Fruit fly (Drosophila melanogaster) whole organism, embryonic: Measurements from ENCODE around the gene Mkp3.

ENCODE experiments used
- B-H2 ChIP-seq: fragments of 200-800 bp; sonication (Bioruptor generic); optimal IDR thresholded peaks from 2 replicates; lab custom pipeline; 2018; ENCODE audit warnings: missing biosample characterization, mild to moderate bottlenecking, missing genetic modification characterization
- Blimp-1 ChIP-seq: fragments of 200-800 bp; sonication (Bioruptor generic); optimal IDR thresholded peaks from 3 replicates; lab custom pipeline; 2018; ENCODE audit warnings: missing biosample characterization, missing genetic modification characterization, mild to moderate bottlenecking, moderate library complexity, missing genetic modification reagents
- Bteb2 ChIP-seq: fragments of 200-800 bp; sonication (Bioruptor generic); optimal IDR thresholded peaks from 2 replicates; lab custom pipeline; 2016; ENCODE audit warnings: missing biosample characterization, missing genetic modification characterization
- C15 ChIP-seq: fragments of 200-800 bp; sonication (Bioruptor generic); IDR thresholded peaks from 3 replicates; pipeline ENCODE4 v1.3.6; 2022; ENCODE audit warnings: missing biosample characterization, missing genetic modification characterization
- CG10147 ChIP-seq: fragments of 200-800 bp; sonication (Bioruptor generic); optimal IDR thresholded peaks from 2 replicates; lab custom pipeline; 2019; ENCODE audit warnings: missing biosample characterization, mild to moderate bottlenecking, missing genetic modification characterization, moderate library complexity
- CG10274 ChIP-seq: fragments of 200-800 bp; sonication (Bioruptor generic); optimal IDR thresholded peaks from 3 replicates; lab custom pipeline; 2017; ENCODE audit warnings: missing biosample characterization, mild to moderate bottlenecking, missing genetic modification characterization
- CG10366 ChIP-seq: fragments of 200-800 bp; sonication (Bioruptor generic); IDR thresholded peaks from 2 replicates; pipeline ENCODE4 v1.3.6; 2022; ENCODE audit warnings: missing biosample characterization, missing genetic modification characterization
- CG12769 ChIP-seq: fragments of 200-800 bp; sonication (Bioruptor generic); optimal IDR thresholded peaks from 2 replicates; lab custom pipeline; 2019; ENCODE audit warnings: missing biosample characterization, mild to moderate bottlenecking, missing genetic modification characterization, moderate library complexity
- CG15696 ChIP-seq: fragments of 200-800 bp; sonication (Bioruptor generic); optimal IDR thresholded peaks from 2 replicates; lab custom pipeline; 2019; ENCODE audit warnings: missing biosample characterization, mild to moderate bottlenecking, missing genetic modification characterization, moderate library complexity
- CG18599 ChIP-seq: fragments of 200-800 bp; sonication (Bioruptor generic); optimal IDR thresholded peaks from 3 replicates; lab custom pipeline; 2017; ENCODE audit warnings: missing biosample characterization, missing genetic modification characterization, mild to moderate bottlenecking, moderate library complexity, missing genetic modification reagents
- CG2202 ChIP-seq: fragments of 200-800 bp; sonication (Bioruptor generic); optimal IDR thresholded peaks from 2 replicates; lab custom pipeline; 2018; ENCODE audit warnings: missing biosample characterization, mild to moderate bottlenecking, missing genetic modification characterization
- CG2712 ChIP-seq: fragments of 200-800 bp; optimal IDR thresholded peaks from 3 replicates; lab custom pipeline; 2019; ENCODE audit warnings: missing biosample characterization, mild to moderate bottlenecking, missing genetic modification characterization, moderate library complexity
- CG3065 ChIP-seq: fragments of 200-800 bp; sonication (Bioruptor generic); optimal IDR thresholded peaks from 2 replicates; lab custom pipeline; 2016; ENCODE audit warnings: missing biosample characterization, missing genetic modification characterization
- CG31224 ChIP-seq: fragments of 200-800 bp; sonication (Bioruptor generic); IDR thresholded peaks from 2 replicates; pipeline ENCODE4 v1.3.6; 2022; ENCODE audit warnings: missing biosample characterization, missing genetic modification characterization
- CG34422 ChIP-seq: fragments of 200-800 bp; sonication (Bioruptor generic); IDR thresholded peaks from 3 replicates; pipeline ENCODE4 v1.3.6; 2022; ENCODE audit warnings: missing biosample characterization, missing genetic modification characterization
- CG43689 ChIP-seq: fragments of 200-800 bp; sonication (Bioruptor generic); IDR thresholded peaks from 2 replicates; pipeline ENCODE4 v1.3.6; 2022; ENCODE audit warnings: missing biosample characterization, missing genetic modification characterization
- CG5245 ChIP-seq: fragments of 200-800 bp; sonication (Bioruptor generic); optimal IDR thresholded peaks from 3 replicates; lab custom pipeline; 2016; ENCODE audit warnings: missing biosample characterization, missing genetic modification characterization
- CG5953 ChIP-seq: fragments of 200-800 bp; sonication (Bioruptor generic); IDR thresholded peaks from 2 replicates; pipeline ENCODE4 v1.3.6; 2022; ENCODE audit warnings: missing biosample characterization, missing genetic modification characterization
- CG8478 ChIP-seq: fragments of >200 bp; optimal IDR thresholded peaks from 2 replicates; lab custom pipeline; 2018
- CG9817 ChIP-seq: fragments of 200-800 bp; sonication (Bioruptor generic); optimal IDR thresholded peaks from 2 replicates; lab custom pipeline; 2018; ENCODE audit warnings: missing biosample characterization, mild to moderate bottlenecking, missing genetic modification characterization, moderate library complexity
- Dek ChIP-seq: fragments of 200-800 bp; sonication (Bioruptor generic); optimal IDR thresholded peaks from 3 replicates; lab custom pipeline; 2019; ENCODE audit warnings: missing biosample characterization, mild to moderate bottlenecking, missing genetic modification characterization, moderate library complexity
- Fer2 ChIP-seq: fragments of 200-800 bp; sonication (Bioruptor generic); optimal IDR thresholded peaks from 2 replicates; lab custom pipeline; 2018; ENCODE audit warnings: missing biosample characterization, mild to moderate bottlenecking, missing genetic modification characterization, moderate library complexity
- Med ChIP-seq: fragments of 200-800 bp; sonication (Bioruptor generic); peaks from one replicate; lab custom pipeline; 2016; ENCODE audit warnings: missing biosample characterization, missing genetic modification characterization, mild to moderate bottlenecking, inconsistent platforms, moderate library complexity
- Neu2 ChIP-seq: fragments of 200-800 bp; sonication (Bioruptor generic); optimal IDR thresholded peaks from 3 replicates; lab custom pipeline; 2016; ENCODE audit warnings: missing biosample characterization, missing genetic modification characterization, borderline replicate concordance
- Nf-YB ChIP-seq: fragments of 200-800 bp; sonication (Bioruptor generic); optimal IDR thresholded peaks from 3 replicates; lab custom pipeline; 2019; ENCODE audit warnings: missing biosample characterization, mild to moderate bottlenecking, missing genetic modification characterization, moderate library complexity
- Optix ChIP-seq: fragments of 200-800 bp; sonication (Bioruptor generic); IDR thresholded peaks from 3 replicates; pipeline ENCODE4 v1.3.6; 2022; ENCODE audit warnings: missing biosample characterization, missing genetic modification characterization
- Spps ChIP-seq: fragments of 200-800 bp; sonication (Bioruptor generic); optimal IDR thresholded peaks from 2 replicates; lab custom pipeline; 2018; ENCODE audit warnings: missing biosample characterization, mild to moderate bottlenecking, missing genetic modification characterization
- abd-A ChIP-seq: fragments of 200-800 bp; sonication (Bioruptor generic); optimal IDR thresholded peaks from 3 replicates; lab custom pipeline; 2019; ENCODE audit warnings: missing biosample characterization, mild to moderate bottlenecking, missing genetic modification characterization, moderate library complexity
- ac ChIP-seq: fragments of 200-800 bp; sonication (Bioruptor generic); optimal IDR thresholded peaks from 3 replicates; lab custom pipeline; 2017; ENCODE audit warnings: missing biosample characterization, mild to moderate bottlenecking, missing genetic modification characterization
- al ChIP-seq: fragments of 200-800 bp; sonication (Bioruptor generic); IDR thresholded peaks from 2 replicates; pipeline ENCODE4 v1.3.6; 2022; ENCODE audit warnings: missing biosample characterization, missing genetic modification characterization
- aop ChIP-seq: fragments of 200-800 bp; sonication (Bioruptor generic); IDR thresholded peaks from 2 replicates; pipeline ENCODE4 v1.3.6; 2022; ENCODE audit warnings: missing biosample characterization, missing genetic modification characterization
- ara ChIP-seq: fragments of 200-800 bp; sonication (Bioruptor generic); IDR thresholded peaks from 2 replicates; pipeline ENCODE4 v1.3.6; 2022; ENCODE audit warnings: missing biosample characterization, missing genetic modification characterization
- ash1 ChIP-seq: fragments of 200-800 bp; sonication (Bioruptor generic); optimal IDR thresholded peaks from 2 replicates; lab custom pipeline; 2018; ENCODE audit warnings: missing biosample characterization, mild to moderate bottlenecking, missing genetic modification characterization
- bsh ChIP-seq, 2 experiments: fragments of 200-800 bp; sonication (Bioruptor generic); optimal IDR thresholded peaks; 2 replicates each; lab custom pipeline; 2017 to 2018; ENCODE audit warnings: mild to moderate bottlenecking in 2 of 2, missing biosample characterization in 2 of 2, missing genetic modification characterization in 2 of 2, moderate library complexity in 1 of 2
- btn ChIP-seq: fragments of 200-800 bp; sonication (Bioruptor generic); optimal IDR thresholded peaks from 2 replicates; lab custom pipeline; 2016; ENCODE audit warnings: missing biosample characterization, missing genetic modification characterization
- caup ChIP-seq: fragments of 200-800 bp; sonication (Bioruptor generic); optimal IDR thresholded peaks from 3 replicates; lab custom pipeline; 2017; ENCODE audit warnings: missing biosample characterization, mild to moderate bottlenecking, missing genetic modification characterization, moderate library complexity; ENCODE audit not compliant: severe bottlenecking
- crol ChIP-seq: fragments of 200-800 bp; sonication (Bioruptor generic); IDR thresholded peaks from 2 replicates; pipeline ENCODE4 v1.3.6; 2022; ENCODE audit warnings: missing biosample characterization, missing genetic modification characterization
- dm ChIP-seq: fragments of 200-800 bp; sonication (Bioruptor generic); optimal IDR thresholded peaks from 3 replicates; lab custom pipeline; 2016; ENCODE audit warnings: missing biosample characterization, missing genetic modification characterization
- grau ChIP-seq: fragments of 200-800 bp; optimal IDR thresholded peaks from 3 replicates; lab custom pipeline; 2019; ENCODE audit warnings: missing biosample characterization, mild to moderate bottlenecking, missing genetic modification characterization, moderate library complexity
- lilli ChIP-seq: fragments of 200-800 bp; sonication (Bioruptor generic); optimal IDR thresholded peaks from 3 replicates; lab custom pipeline; 2016; ENCODE audit warnings: missing biosample characterization, missing genetic modification characterization
- p53 ChIP-seq: fragments of 200-800 bp; sonication (Bioruptor generic); optimal IDR thresholded peaks from 2 replicates; lab custom pipeline; 2016; ENCODE audit warnings: missing biosample characterization, missing genetic modification characterization
- pita ChIP-seq: fragments of 200-800 bp; sonication (Bioruptor generic); optimal IDR thresholded peaks from 2 replicates; lab custom pipeline; 2017; ENCODE audit warnings: missing biosample characterization, mild to moderate bottlenecking, missing genetic modification characterization
- scrt ChIP-seq: fragments of 200-800 bp; sonication (Bioruptor generic); optimal IDR thresholded peaks from 2 replicates; lab custom pipeline; 2018; ENCODE audit warnings: missing biosample characterization, mild to moderate bottlenecking, missing genetic modification characterization, moderate library complexity
- sens-2 ChIP-seq: fragments of 200-800 bp; sonication (Bioruptor generic); IDR thresholded peaks from 2 replicates; pipeline ENCODE4 v1.3.6; 2022; ENCODE audit warnings: missing biosample characterization, missing genetic modification characterization
- sima ChIP-seq: fragments of 200-800 bp; sonication (Bioruptor generic); optimal IDR thresholded peaks from 2 replicates; lab custom pipeline; 2016; ENCODE audit warnings: missing biosample characterization, missing genetic modification characterization
- slp2 ChIP-seq: fragments of 200-800 bp; sonication (Bioruptor generic); optimal IDR thresholded peaks from 2 replicates; lab custom pipeline; 2016; ENCODE audit warnings: missing biosample characterization, missing genetic modification characterization
- sob ChIP-seq: fragments of 200-800 bp; sonication (Bioruptor generic); IDR thresholded peaks from 2 replicates; pipeline ENCODE4 v1.3.6; 2022; ENCODE audit warnings: missing biosample characterization, missing genetic modification characterization
- ttk ChIP-seq: fragments of 200-800 bp; sonication (Bioruptor generic); IDR thresholded peaks from 2 replicates; pipeline ENCODE4 v2.1.2; 2022; ENCODE audit warnings: missing biosample characterization, missing genetic modification characterization
- usp ChIP-seq: fragments of >200 bp; optimal IDR thresholded peaks from 2 replicates; lab custom pipeline; 2017; ENCODE audit warnings: missing biosample characterization, missing genetic modification characterization
- wek ChIP-seq: fragments of 200-800 bp; sonication (Bioruptor generic); optimal IDR thresholded peaks from 3 replicates; lab custom pipeline; 2018; ENCODE audit warnings: missing biosample characterization, mild to moderate bottlenecking, missing genetic modification characterization, moderate library complexity

Gene Mkp3

DNA sequence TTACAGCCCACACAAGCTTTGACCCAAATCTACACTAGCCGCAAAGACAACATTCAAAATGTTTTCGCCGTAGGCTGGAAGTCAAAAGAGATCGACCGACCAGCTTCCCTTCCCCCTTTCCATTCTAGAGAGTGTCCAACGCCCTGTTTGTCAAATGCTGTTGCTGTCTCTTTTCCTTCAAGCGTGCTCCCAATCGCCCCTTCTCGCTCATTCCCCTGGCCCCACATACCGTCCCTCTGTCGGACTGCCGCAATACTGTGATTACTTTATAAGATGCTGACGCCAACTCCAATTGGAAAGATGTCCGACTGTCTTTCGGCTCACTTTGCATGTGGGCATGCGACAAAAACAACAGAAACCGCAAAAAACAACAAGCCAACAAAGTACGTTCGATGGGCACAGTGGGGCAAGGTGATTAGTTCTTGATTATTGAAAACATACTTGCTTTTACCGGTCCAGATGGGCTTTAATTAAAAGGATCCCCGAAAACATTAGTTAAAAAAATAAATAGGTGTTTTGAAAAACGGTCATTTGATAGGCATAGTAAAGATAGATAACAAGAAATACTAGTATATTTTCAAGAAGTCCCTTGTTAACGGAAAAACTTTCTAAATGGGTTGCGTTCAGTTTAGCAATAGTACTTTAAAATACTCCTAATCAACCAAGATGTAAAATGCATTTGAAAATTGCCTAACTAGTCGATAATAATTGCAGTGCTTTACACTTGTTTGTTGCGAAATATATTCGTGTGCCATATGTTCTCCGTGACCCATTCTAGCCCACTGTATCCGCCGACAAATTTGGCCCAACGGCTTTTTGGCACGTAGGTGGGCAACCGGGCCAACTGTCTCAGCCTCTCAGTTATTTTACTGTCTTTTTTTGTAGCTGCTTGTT, 6.2 kb downstream of the Mkp3 start (continued):
- TF ChIP-seq CG31224 (GFP tag; lab: Robert Waterston, UW) = no peak
- no peak for TF ChIP-seq Nf-YB (GFP tag; lab: Kevin White, UChicago)
- no peak for TF ChIP-seq CG34422 (GFP tag; lab: Robert Waterston, UW)
- TF ChIP-seq ara (GFP tag; lab: Robert Waterston, UW) = no peak
- TF ChIP-seq btn = no peak
- TF ChIP-seq Dek (tag; lab: Kevin White, UChicago) = peak; percentile 0
- peak; percentile 10 for TF ChIP-seq CG10147 (GFP tag; lab: Kevin White, UChicago)
- TF ChIP-seq CG3065 = no peak
- TF ChIP-seq pita = no peak
- peak; percentile 76 for TF ChIP-seq Med (GFP tag; lab: Kevin White, UChicago)
- peak; percentile 26 for TF ChIP-seq abd-A (tag; lab: Kevin White, UChicago)
- no peak for TF ChIP-seq CG5953 (GFP tag; lab: Robert Waterston, UW)
- TF ChIP-seq CG10366 (GFP tag; lab: Robert Waterston, UW) = no peak
- peak; percentile 23 for TF ChIP-seq grau (tag; lab: Kevin White, UChicago)
- no peak for TF ChIP-seq Optix
- TF ChIP-seq usp (GFP tag; lab: Kevin White, UChicago) = no peak
- peak; percentile 37 for TF ChIP-seq CG18599 (GFP tag; lab: Kevin White, UChicago)
- TF ChIP-seq CG2202 = no peak
- peak; percentile 39 for TF ChIP-seq CG2712 (tag; lab: Kevin White, UChicago)
- TF ChIP-seq ttk (GFP tag; lab: Robert Waterston, UW) = no peak
- no peak for TF ChIP-seq sob
- TF ChIP-seq aop (GFP tag; lab: Robert Waterston, UW) = no peak
- TF ChIP-seq CG15696 (tag; lab: Kevin White, UChicago) = no peak
- no peak for TF ChIP-seq caup (GFP tag; lab: Kevin White, UChicago)
- TF ChIP-seq sens-2 (GFP tag; lab: Robert Waterston, UW) = no peak
- TF ChIP-seq wek (GFP tag; lab: Kevin White, UChicago) = no peak
- TF ChIP-seq Bteb2 (GFP tag; lab: Kevin White, UChicago) = no peak
- no peak for TF ChIP-seq CG43689 (GFP tag; lab: Robert Waterston, UW)
- peak; percentile 1 for TF ChIP-seq CG9817
- TF ChIP-seq Fer2 (tag; lab: Kevin White, UChicago) = no peak
- TF ChIP-seq CG10274 (GFP tag; lab: Kevin White, UChicago) = no peak
- no peak for TF ChIP-seq CG5245 (GFP tag; lab: Kevin White, UChicago)
- peak; percentile 67 for TF ChIP-seq CG12769 (tag; lab: Kevin White, UChicago)
- TF ChIP-seq dm (GFP tag; lab: Kevin White, UChicago) = no peak
- peak; percentile 43 for TF ChIP-seq slp2 (GFP tag; lab: Kevin White, UChicago)
- TF ChIP-seq CG8478 = peak; percentile 72
- no peak for TF ChIP-seq B-H2 (GFP tag; lab: Kevin White, UChicago)
- TF ChIP-seq lilli = peak; percentile 50
- no peak for TF ChIP-seq sima
- TF ChIP-seq C15 (GFP tag; lab: Robert Waterston, UW) = no peak
- no peak for TF ChIP-seq Neu2 (GFP tag; lab: Kevin White, UChicago)
- peak; percentile 12 for TF ChIP-seq scrt
- TF ChIP-seq Blimp-1 (GFP tag; lab: Kevin White, UChicago) = no peak
- TF ChIP-seq ash1 (GFP tag; lab: Kevin White, UChicago) = no peak
- TF ChIP-seq al (GFP tag; lab: Robert Waterston, UW) = no peak
- no peak for TF ChIP-seq ac (GFP tag; lab: Kevin White, UChicago)
- peak; percentile 7 to 47 for TF ChIP-seq bsh (GFP tag; optimal IDR thresholded peaks at IDR 0.05; lab: Kevin White, UChicago)
- TF ChIP-seq Spps (tag; lab: Kevin White, UChicago) = no peak
- TF ChIP-seq p53 = no peak
- TF ChIP-seq crol (GFP tag; lab: Robert Waterston, UW) = peak; percentile 95
